Worm (Caenorhabditis elegans) whole organism, young adult: ENCODE data around the gene ptr-6.

ENCODE experiments used
- B0019.2 ChIP-seq: fragments of 200-800 bp; sonication (Bioruptor generic); conservative IDR thresholded peaks from 2 replicates; pipeline ENCODE4 v1.3.6; 2022; ENCODE audit warnings: missing genetic modification reagents, missing genetic modification characterization, missing compliant biosample characterization
- F22D6.2 ChIP-seq: sonication (generic microtip); optimal IDR thresholded peaks from 2 replicates; lab custom pipeline; 2016; ENCODE audit warnings: mild to moderate bottlenecking, missing genetic modification characterization, missing compliant biosample characterization
- F23B12.7 ChIP-seq: sonication (generic microtip); optimal IDR thresholded peaks from 2 replicates; lab custom pipeline; 2017; ENCODE audit warnings: missing genetic modification characterization, mild to moderate bottlenecking, missing compliant biosample characterization, antibody characterized with exemption, moderate library complexity; ENCODE audit not compliant: insufficient read depth
- F37B4.10 ChIP-seq: fragments of 200-800 bp; sonication (Bioruptor generic); IDR thresholded peaks from 2 replicates; pipeline ENCODE4 v1.3.6; 2022; ENCODE audit warnings: missing genetic modification characterization, missing compliant biosample characterization
- F52B5.7 ChIP-seq: sonication (generic microtip); optimal IDR thresholded peaks from 2 replicates; lab custom pipeline; 2016; ENCODE audit warnings: mild to moderate bottlenecking, missing genetic modification characterization, missing compliant biosample characterization
- F57C9.4 ChIP-seq: sonication (generic microtip); optimal IDR thresholded peaks from 2 replicates; lab custom pipeline; 2017; ENCODE audit warnings: mild to moderate bottlenecking, missing genetic modification characterization, missing compliant biosample characterization
- T26A5.8 ChIP-seq: sonication (generic microtip); optimal IDR thresholded peaks from 2 replicates; lab custom pipeline; 2016; ENCODE audit warnings: missing genetic modification characterization, missing compliant biosample characterization
- Y53F4B.3 ChIP-seq: fragments of 200-800 bp; sonication (Bioruptor generic); IDR thresholded peaks from 2 replicates; pipeline ENCODE4 v1.3.6; 2022; ENCODE audit warnings: missing genetic modification reagents, missing genetic modification characterization, missing compliant biosample characterization
- Y53G8AR.9 ChIP-seq: fragments of 200-800 bp; sonication (Bioruptor generic); conservative IDR thresholded peaks from 2 replicates; pipeline ENCODE4 v1.3.6; 2022; ENCODE audit warnings: missing genetic modification reagents, missing genetic modification characterization, missing compliant biosample characterization
- Y56A3A.18 ChIP-seq: fragments of 200-800 bp; sonication (Bioruptor generic); IDR thresholded peaks from 2 replicates; pipeline ENCODE4 v1.3.6; 2022; ENCODE audit warnings: missing genetic modification reagents, missing genetic modification characterization, missing compliant biosample characterization
- ZK185.1 ChIP-seq: sonication (generic microtip); optimal IDR thresholded peaks from 2 replicates; lab custom pipeline; 2016; ENCODE audit warnings: mild to moderate bottlenecking, missing genetic modification characterization, missing compliant biosample characterization; ENCODE audit not compliant: poor library complexity, severe bottlenecking
- aptf-2 ChIP-seq: fragments of 200-800 bp; sonication (Bioruptor generic); conservative IDR thresholded peaks from 2 replicates; pipeline ENCODE4 v1.3.6; 2022; ENCODE audit warnings: missing genetic modification reagents, missing genetic modification characterization, missing compliant biosample characterization
- aptf-3 ChIP-seq: fragments of 200-800 bp; sonication (Bioruptor generic); IDR thresholded peaks from 2 replicates; pipeline ENCODE4 v1.3.6; 2022; ENCODE audit warnings: missing genetic modification characterization, missing compliant biosample characterization
- atf-7 ChIP-seq: sonication (generic microtip); optimal IDR thresholded peaks from 2 replicates; lab custom pipeline; 2017; ENCODE audit warnings: mild to moderate bottlenecking, missing genetic modification characterization, missing compliant biosample characterization
- athp-1 ChIP-seq: sonication (generic microtip); optimal IDR thresholded peaks from 2 replicates; lab custom pipeline; 2017; ENCODE audit warnings: mild to moderate bottlenecking, missing genetic modification characterization, missing compliant biosample characterization
- attf-3 ChIP-seq: fragments of 200-800 bp; sonication (Bioruptor generic); conservative IDR thresholded peaks from 2 replicates; pipeline ENCODE4 v1.3.6; 2022; ENCODE audit warnings: missing genetic modification reagents, missing genetic modification characterization, missing compliant biosample characterization
- attf-5 ChIP-seq: fragments of 200-800 bp; sonication (Bioruptor generic); optimal IDR thresholded peaks from 2 replicates; lab custom pipeline; 2018; ENCODE audit warnings: mild to moderate bottlenecking, missing genetic modification characterization, missing compliant biosample characterization
- attf-6 ChIP-seq: fragments of 200-800 bp; sonication (Bioruptor generic); IDR thresholded peaks from 2 replicates; pipeline ENCODE4 v1.3.6; 2022; ENCODE audit warnings: missing genetic modification reagents, missing genetic modification characterization, missing compliant biosample characterization
- ccch-3 ChIP-seq: fragments of 200-800 bp; sonication (Bioruptor generic); optimal IDR thresholded peaks from 2 replicates; lab custom pipeline; 2018; ENCODE audit warnings: mild to moderate bottlenecking, missing genetic modification characterization, missing compliant biosample characterization
- cebp-2 ChIP-seq: fragments of 200-800 bp; sonication (Bioruptor generic); IDR thresholded peaks from 2 replicates; pipeline ENCODE4 v1.3.6; 2022; ENCODE audit warnings: missing genetic modification characterization, missing compliant biosample characterization
- ceh-79 ChIP-seq: sonication (generic microtip); optimal IDR thresholded peaks from 2 replicates; lab custom pipeline; 2017; ENCODE audit warnings: mild to moderate bottlenecking, missing genetic modification characterization, missing compliant biosample characterization
- chd-7 ChIP-seq: sonication (generic microtip); optimal IDR thresholded peaks from 2 replicates; lab custom pipeline; 2016; ENCODE audit warnings: mild to moderate bottlenecking, missing genetic modification characterization, moderate library complexity, missing compliant biosample characterization
- die-1 ChIP-seq: sonication (generic microtip); optimal IDR thresholded peaks from 2 replicates; lab custom pipeline; 2016; ENCODE audit warnings: missing genotype, mild to moderate bottlenecking, missing genetic modification characterization, missing compliant biosample characterization
- egl-18 ChIP-seq: fragments of 200-800 bp; sonication (Bioruptor generic); IDR thresholded peaks from 2 replicates; pipeline ENCODE4 v1.3.6; 2022; ENCODE audit warnings: missing genetic modification reagents, missing genetic modification characterization, missing compliant biosample characterization
- egl-44 ChIP-seq: fragments of 200-800 bp; sonication (Bioruptor generic); IDR thresholded peaks from 2 replicates; pipeline ENCODE4 v1.3.6; 2022; ENCODE audit warnings: missing genetic modification reagents, missing genetic modification characterization, missing compliant biosample characterization
- fkh-3 ChIP-seq: sonication (generic microtip); optimal IDR thresholded peaks from 2 replicates; lab custom pipeline; 2016; ENCODE audit warnings: mild to moderate bottlenecking, missing genetic modification characterization, missing compliant biosample characterization
- hmg-20 ChIP-seq: fragments of 200-800 bp; sonication (Bioruptor generic); IDR thresholded peaks from 2 replicates; pipeline ENCODE4 v1.3.6; 2022; ENCODE audit warnings: missing genetic modification reagents, missing genetic modification characterization, missing compliant biosample characterization
- hsf-1 ChIP-seq: fragments of 200-800 bp; sonication (Bioruptor generic); IDR thresholded peaks from 2 replicates; pipeline ENCODE4 v1.3.6; 2022; ENCODE audit warnings: missing genetic modification reagents, missing genetic modification characterization, missing compliant biosample characterization
- let-526 ChIP-seq: fragments of 200-800 bp; sonication (Bioruptor generic); IDR thresholded peaks from 2 replicates; pipeline ENCODE4 v1.3.6; 2022; ENCODE audit warnings: missing genetic modification reagents, missing genetic modification characterization, missing compliant biosample characterization
- lir-1 ChIP-seq: fragments of 200-800 bp; sonication (Bioruptor generic); conservative IDR thresholded peaks from 2 replicates; pipeline ENCODE4 v1.3.6; 2022; ENCODE audit warnings: missing genetic modification reagents, missing genetic modification characterization, missing compliant biosample characterization
- lsl-1 ChIP-seq: fragments of 200-800 bp; sonication (Bioruptor generic); optimal IDR thresholded peaks from 2 replicates; lab custom pipeline; 2018; ENCODE audit warnings: mild to moderate bottlenecking, missing genetic modification characterization, moderate library complexity, missing compliant biosample characterization
- madf-6 ChIP-seq: fragments of 200-800 bp; sonication (Bioruptor generic); IDR thresholded peaks from 2 replicates; pipeline ENCODE4 v1.3.6; 2022; ENCODE audit warnings: missing genetic modification reagents, missing genetic modification characterization, missing compliant biosample characterization
- mes-4 ChIP-seq: sonication (generic microtip); optimal IDR thresholded peaks from 2 replicates; lab custom pipeline; 2016; ENCODE audit warnings: missing genotype, missing genetic modification characterization, missing compliant biosample characterization
- nfya-1 ChIP-seq: sonication (generic microtip); optimal IDR thresholded peaks from 2 replicates; lab custom pipeline; 2017; ENCODE audit warnings: antibody characterized with exemption, missing compliant biosample characterization, missing genetic modification characterization, borderline replicate concordance; ENCODE audit not compliant: insufficient read depth
- nfyb-1 ChIP-seq: fragments of 200-800 bp; sonication (Bioruptor generic); IDR thresholded peaks from 2 replicates; pipeline ENCODE4 v1.3.6; 2022; ENCODE audit warnings: missing genetic modification reagents, missing genetic modification characterization, missing compliant biosample characterization
- nhr-120 ChIP-seq: fragments of 200-800 bp; sonication (Bioruptor generic); IDR thresholded peaks from 2 replicates; pipeline ENCODE4 v1.3.6; 2022; ENCODE audit warnings: missing genetic modification characterization, missing compliant biosample characterization
- nhr-80 ChIP-seq: sonication (generic microtip); optimal IDR thresholded peaks from 2 replicates; lab custom pipeline; 2016; ENCODE audit warnings: missing genetic modification characterization, missing compliant biosample characterization
- nhr-90 ChIP-seq: sonication (generic microtip); optimal IDR thresholded peaks from 2 replicates; lab custom pipeline; 2016; ENCODE audit warnings: missing genotype, mild to moderate bottlenecking, missing genetic modification characterization, missing compliant biosample characterization
- pbrm-1 ChIP-seq: fragments of 200-800 bp; sonication (Bioruptor generic); IDR thresholded peaks from 2 replicates; pipeline ENCODE4 v1.3.6; 2022; ENCODE audit warnings: missing genetic modification reagents, missing genetic modification characterization, missing compliant biosample characterization
- pha-4 ChIP-seq: fragments of 150-350 bp; sonication (generic microtip); optimal IDR thresholded peaks from 2 replicates; lab custom pipeline; 2014; ENCODE audit warnings: missing biosample characterization, missing genetic modification reagents, missing genetic modification characterization
- sdz-38 ChIP-seq: sonication (generic microtip); optimal IDR thresholded peaks from 2 replicates; lab custom pipeline; 2016; ENCODE audit warnings: missing genotype, missing genetic modification characterization, missing compliant biosample characterization
- snpc-4 ChIP-seq, 5 experiments: fragments of 150-350 bp in 1 of 5; sonication (generic microtip) in 4 of 5; optimal IDR thresholded peaks; 2 replicates each; lab custom pipeline; 2014 to 2018; ENCODE audit warnings: missing genetic modification characterization in 5 of 5, missing biosample characterization in 3 of 5, antibody characterized with exemption in 2 of 5, mild to moderate bottlenecking in 2 of 5, missing compliant biosample characterization in 2 of 5, missing genotype in 2 of 5, moderate library complexity in 2 of 5, missing genetic modification reagents in 1 of 5
- tlf-1 ChIP-seq: fragments of 200-800 bp; sonication (Bioruptor generic); optimal IDR thresholded peaks from 2 replicates; lab custom pipeline; 2018; ENCODE audit warnings: mild to moderate bottlenecking, missing genetic modification characterization, missing compliant biosample characterization
- unc-130 ChIP-seq: sonication (generic microtip); optimal IDR thresholded peaks from 2 replicates; lab custom pipeline; 2016; ENCODE audit warnings: missing genetic modification reagents, missing genetic modification characterization, missing compliant biosample characterization
- ztf-25 ChIP-seq: fragments of 200-800 bp; sonication (Bioruptor generic); IDR thresholded peaks from 2 replicates; pipeline ENCODE4 v1.3.6; 2022; ENCODE audit warnings: missing genetic modification reagents, missing genetic modification characterization, missing compliant biosample characterization
- ztf-26 ChIP-seq: sonication (generic microtip); optimal IDR thresholded peaks from 2 replicates; lab custom pipeline; 2017; ENCODE audit warnings: missing genetic modification characterization, missing compliant biosample characterization
- ztf-28 ChIP-seq: fragments of 200-800 bp; sonication (Bioruptor generic); IDR thresholded peaks from 2 replicates; pipeline ENCODE4 v1.3.6; 2022; ENCODE audit warnings: missing genetic modification reagents, missing genetic modification characterization, missing compliant biosample characterization
- ztf-3 ChIP-seq: fragments of 200-800 bp; sonication (Bioruptor generic); optimal IDR thresholded peaks from 2 replicates; lab custom pipeline; 2018; ENCODE audit warnings: mild to moderate bottlenecking, missing genetic modification characterization, missing compliant biosample characterization

ptr-6 gene

ce11 chrII:5292226-5292752 is 45.7 kb upstream of the ptr-6 start, which contains the start of gene ZK622.4 (continued):
- 0 out of 2 replicates have a peak, but pooled peaks have one; percentile 8 for TF ChIP-seq lir-1 (GFP tag; lab: Robert Waterston, UW)
- peak; percentile 0 for TF ChIP-seq ztf-26 (tag; lab: Kevin White, UChicago)
- TF ChIP-seq madf-6 = no peak; the same call in none of the 2 replicates
- peak; percentile 74 for TF ChIP-seq pbrm-1
- TF ChIP-seq nhr-80 = peak; percentile 22
- no peak for TF ChIP-seq hsf-1
- no peak; the same call in 1 of the 2 replicates for TF ChIP-seq Y56A3A.18 (GFP tag; lab: Robert Waterston, UW)
- peak; percentile 21 for TF ChIP-seq mes-4 (tag; lab: Kevin White, UChicago)
- TF ChIP-seq ccch-3 (GFP tag; lab: Kevin White, UChicago) = no peak
- no peak for TF ChIP-seq nfya-1 (tag; lab: Kevin White, UChicago)
- TF ChIP-seq chd-7 (tag; lab: Kevin White, UChicago) = peak; percentile 3
- TF ChIP-seq fkh-3 (tag; lab: Kevin White, UChicago) = peak; percentile 41
- no peak for TF ChIP-seq Y53G8AR.9 (GFP tag; lab: Robert Waterston, UW)
- no peak for TF ChIP-seq T26A5.8 (tag; lab: Kevin White, UChicago)
- no peak for TF ChIP-seq ceh-79 (tag; lab: Kevin White, UChicago)
- TF ChIP-seq sdz-38 (tag; lab: Kevin White, UChicago) = no peak
- no peak for TF ChIP-seq B0019.2
- no peak for TF ChIP-seq attf-3 (GFP tag; lab: Robert Waterston, UW)
- peak; percentile 11 for TF ChIP-seq athp-1 (tag; lab: Kevin White, UChicago)
- peak; percentile 81 for TF ChIP-seq nhr-90 (tag; lab: Kevin White, UChicago)
- TF ChIP-seq ztf-3 = no peak
- TF ChIP-seq unc-130 (GFP tag; lab: Kevin White, UChicago) = peak; percentile 21
- peak; percentile 13 for TF ChIP-seq atf-7
- no peak for TF ChIP-seq pha-4 (tag; lab: Kevin White, UChicago)
- no peak for TF ChIP-seq F57C9.4 (tag; lab: Kevin White, UChicago)
- TF ChIP-seq lsl-1 (GFP tag; lab: Kevin White, UChicago) = peak; percentile 34
- TF ChIP-seq F37B4.10 (GFP tag; lab: Robert Waterston, UW) = 0 out of 2 replicates have a peak, but pooled peaks have one; percentile 82
- no peak for TF ChIP-seq aptf-3 (GFP tag; lab: Robert Waterston, UW)
- 0 out of 2 replicates have a peak, but pooled peaks have one; percentile 63 for TF ChIP-seq ztf-28
- TF ChIP-seq attf-5 (GFP tag; lab: Kevin White, UChicago) = peak; percentile 59
- TF ChIP-seq F22D6.2 (tag; lab: Kevin White, UChicago) = no peak
- no peak for TF ChIP-seq let-526 (GFP tag; lab: Robert Waterston, UW)
- no peak for TF ChIP-seq nhr-120
- TF ChIP-seq hmg-20 (GFP tag; lab: Robert Waterston, UW) = 0 out of 2 replicates have a peak, but pooled peaks have one; percentile 42
- peak; percentile 58 for TF ChIP-seq F52B5.7 (tag; lab: Kevin White, UChicago)
- no peak for TF ChIP-seq tlf-1 (GFP tag; lab: Kevin White, UChicago)
- no peak for TF ChIP-seq ztf-25 (GFP tag; lab: Robert Waterston, UW)
- TF ChIP-seq die-1 = peak; percentile 76
- TF ChIP-seq egl-18 (GFP tag; lab: Robert Waterston, UW) = no peak
- peak; percentile 64; the same call in 1 of the 2 replicates for TF ChIP-seq attf-6 (GFP tag; lab: Robert Waterston, UW)
- TF ChIP-seq Y53F4B.3 (GFP tag; lab: Robert Waterston, UW) = no peak
- 0 out of 2 replicates have a peak, but pooled peaks have one; percentile 66 for TF ChIP-seq egl-44
- peak; percentile 79 for TF ChIP-seq nfyb-1 (GFP tag; lab: Robert Waterston, UW)
- TF ChIP-seq F23B12.7 = peak; percentile 74
- no peak for TF ChIP-seq cebp-2 (GFP tag; lab: Robert Waterston, UW)
- TF ChIP-seq snpc-4 (GFP tag; optimal IDR thresholded peaks at IDR 0.05; lab: Kevin White, UChicago) = peak; percentile 55
- TF ChIP-seq snpc-4 (tag; optimal IDR thresholded peaks at IDR 0.05; lab: Kevin White, UChicago) = peak; percentile 26 to 65 (median 48)
- no peak for TF ChIP-seq aptf-2 (GFP tag; lab: Robert Waterston, UW)
- peak; percentile 56 for TF ChIP-seq ZK185.1 (tag; lab: Kevin White, UChicago)
